Worm (Caenorhabditis elegans) whole organism, mixed stage, embryonic: ENCODE data around the gene wht-8.
"Not testable (repeated sequence)": the region's sequence is repeated elsewhere in the genome, so short reads cannot be mapped to it uniquely, and the experiment has no call there.

Experiments
- M03D4.4 ChIP-seq: sonication (generic microtip); optimal IDR thresholded peaks from 2 replicates; lab custom pipeline; 2017; ENCODE audit warnings: mild to moderate bottlenecking, missing genetic modification characterization, missing compliant biosample characterization
- bed-3 ChIP-seq: fragments of 200-800 bp; sonication (Bioruptor generic); optimal IDR thresholded peaks from 3 replicates; lab custom pipeline; 2018; ENCODE audit warnings: mild to moderate bottlenecking, missing genetic modification characterization, moderate library complexity, missing compliant biosample characterization
- blmp-1 ChIP-seq: fragments of 150-350 bp; optimal IDR thresholded peaks from 2 replicates; lab custom pipeline; 2014; ENCODE audit warnings: missing biosample characterization, missing genetic modification characterization
- ceh-39 ChIP-seq: fragments of 150-350 bp; optimal IDR thresholded peaks from 2 replicates; lab custom pipeline; 2014; ENCODE audit warnings: missing biosample characterization, missing genetic modification characterization
- ceh-43 ChIP-seq: fragments of 200-800 bp; sonication (Bioruptor generic); optimal IDR thresholded peaks from 2 replicates; lab custom pipeline; 2018; ENCODE audit warnings: mild to moderate bottlenecking, missing genetic modification characterization, moderate library complexity, missing compliant biosample characterization
- ceh-83 ChIP-seq: fragments of 200-800 bp; sonication (Bioruptor generic); optimal IDR thresholded peaks from 2 replicates; lab custom pipeline; 2018; ENCODE audit warnings: mild to moderate bottlenecking, missing genetic modification characterization, missing compliant biosample characterization
- ces-1 ChIP-seq: fragments of 150-350 bp; optimal IDR thresholded peaks from 2 replicates; lab custom pipeline; 2014; ENCODE audit warnings: missing biosample characterization, missing genetic modification reagents, missing genetic modification characterization
- cnd-1 ChIP-seq: fragments of 200-800 bp; sonication (Bioruptor generic); optimal IDR thresholded peaks from 2 replicates; lab custom pipeline; 2018; ENCODE audit warnings: mild to moderate bottlenecking, missing genetic modification characterization, missing compliant biosample characterization
- drap-1 ChIP-seq: fragments of 200-800 bp; sonication (Bioruptor generic); optimal IDR thresholded peaks from 3 replicates; lab custom pipeline; 2018; ENCODE audit warnings: mild to moderate bottlenecking, missing genetic modification characterization, missing compliant biosample characterization
- elt-1 ChIP-seq: sonication (generic microtip); optimal IDR thresholded peaks from 2 replicates; lab custom pipeline; 2017; ENCODE audit warnings: missing genetic modification characterization, mild to moderate bottlenecking, missing compliant biosample characterization, antibody characterized with exemption, moderate library complexity, borderline replicate concordance; ENCODE audit not compliant: insufficient read depth
- elt-3 ChIP-seq: fragments of 150-350 bp; optimal IDR thresholded peaks from 2 replicates; lab custom pipeline; 2014; ENCODE audit warnings: missing biosample characterization, missing genetic modification characterization
- flh-1 ChIP-seq: fragments of 200-800 bp; sonication (Bioruptor generic); optimal IDR thresholded peaks from 2 replicates; lab custom pipeline; 2018; ENCODE audit warnings: mild to moderate bottlenecking, missing genetic modification characterization, moderate library complexity, missing compliant biosample characterization
- ham-2 ChIP-seq: fragments of 200-800 bp; sonication (Bioruptor generic); optimal IDR thresholded peaks from 2 replicates; lab custom pipeline; 2018; ENCODE audit warnings: mild to moderate bottlenecking, missing genetic modification characterization, missing compliant biosample characterization
- hlh-1 ChIP-seq: fragments of 150-350 bp; optimal IDR thresholded peaks from 2 replicates; lab custom pipeline; 2014; ENCODE audit warnings: missing biosample characterization, missing genetic modification reagents, missing genetic modification characterization
- lin-13 ChIP-seq: fragments of 150-350 bp; optimal IDR thresholded peaks from 2 replicates; lab custom pipeline; 2014; ENCODE audit warnings: missing biosample characterization, missing genetic modification characterization
- lin-32 ChIP-seq: fragments of 200-800 bp; sonication (Bioruptor generic); optimal IDR thresholded peaks from 2 replicates; lab custom pipeline; 2018; ENCODE audit warnings: mild to moderate bottlenecking, missing genetic modification characterization, missing compliant biosample characterization
- lsy-2 ChIP-seq: fragments of 150-350 bp; optimal IDR thresholded peaks from 2 replicates; lab custom pipeline; 2014; ENCODE audit warnings: missing biosample characterization, missing genetic modification characterization
- mep-1 ChIP-seq: fragments of 150-350 bp; optimal IDR thresholded peaks from 2 replicates; lab custom pipeline; 2017; ENCODE audit warnings: missing biosample characterization, missing genetic modification reagents, missing genetic modification characterization, inconsistent platforms
- mls-2 ChIP-seq: sonication (generic microtip); optimal IDR thresholded peaks from 2 replicates; lab custom pipeline; 2016; ENCODE audit warnings: mild to moderate bottlenecking, missing genetic modification characterization, moderate library complexity, missing compliant biosample characterization
- nhr-12 ChIP-seq: fragments of 150-350 bp; optimal IDR thresholded peaks from 2 replicates; lab custom pipeline; 2014; ENCODE audit warnings: missing biosample characterization, missing genetic modification characterization
- nhr-237 ChIP-seq: fragments of 150-350 bp; optimal IDR thresholded peaks from 2 replicates; lab custom pipeline; 2014; ENCODE audit warnings: missing biosample characterization, missing genetic modification characterization
- nhr-28 ChIP-seq: fragments of 150-350 bp; optimal IDR thresholded peaks from 2 replicates; lab custom pipeline; 2014; ENCODE audit warnings: missing biosample characterization, missing genetic modification characterization
- pha-4 ChIP-seq: fragments of 150-350 bp; optimal IDR thresholded peaks from 2 replicates; lab custom pipeline; 2018; ENCODE audit warnings: missing biosample characterization, missing genetic modification reagents, missing genetic modification characterization
- sem-2 ChIP-seq: fragments of 200-800 bp; sonication (Bioruptor generic); optimal IDR thresholded peaks from 2 replicates; lab custom pipeline; 2018; ENCODE audit warnings: mild to moderate bottlenecking, missing genetic modification characterization, missing compliant biosample characterization
- snpc-4 ChIP-seq: fragments of 150-350 bp; optimal IDR thresholded peaks from 2 replicates; lab custom pipeline; 2014; ENCODE audit warnings: missing biosample characterization, missing genetic modification characterization
- sptf-1 ChIP-seq: sonication (generic microtip); optimal IDR thresholded peaks from 2 replicates; lab custom pipeline; 2017; ENCODE audit warnings: mild to moderate bottlenecking, missing genetic modification characterization, moderate library complexity, missing compliant biosample characterization
- tbx-8 ChIP-seq: fragments of 200-800 bp; sonication (Bioruptor generic); optimal IDR thresholded peaks from 2 replicates; lab custom pipeline; 2018; ENCODE audit warnings: mild to moderate bottlenecking, missing genetic modification characterization, moderate library complexity, missing compliant biosample characterization
- unc-120 ChIP-seq: sonication (generic microtip); optimal IDR thresholded peaks from 2 replicates; lab custom pipeline; 2017; ENCODE audit warnings: missing genetic modification characterization, missing compliant biosample characterization; ENCODE audit not compliant: poor library complexity, severe bottlenecking
- unc-39 ChIP-seq: fragments of 150-350 bp; optimal IDR thresholded peaks from 2 replicates; lab custom pipeline; 2014; ENCODE audit warnings: missing biosample characterization, missing genetic modification characterization
- unc-62 ChIP-seq: fragments of 150-350 bp; optimal IDR thresholded peaks from 2 replicates; lab custom pipeline; 2014; ENCODE audit warnings: missing biosample characterization, missing genetic modification reagents, missing genetic modification characterization
- zip-8 ChIP-seq: fragments of 150-350 bp; optimal IDR thresholded peaks from 2 replicates; lab custom pipeline; 2014; ENCODE audit warnings: missing biosample characterization, missing genetic modification characterization
- ztf-11 ChIP-seq: fragments of 150-350 bp; optimal IDR thresholded peaks from 2 replicates; lab custom pipeline; 2014; ENCODE audit warnings: missing biosample characterization, missing genetic modification characterization

Gene wht-8

ce11 chrIII:11208371-11208770, 10.2 kb upstream of the wht-8 start:
- no peak for TF ChIP-seq unc-39 (tag; lab: Kevin White, UChicago)
- no peak for TF ChIP-seq tbx-8 (GFP tag; lab: Kevin White, UChicago)
- no peak for TF ChIP-seq mls-2 (tag; lab: Kevin White, UChicago)
- no peak for TF ChIP-seq M03D4.4
- no peak for TF ChIP-seq lsy-2 (tag; lab: Kevin White, UChicago)
- TF ChIP-seq elt-3: no peak
- TF ChIP-seq sptf-1 (tag; lab: Kevin White, UChicago): no peak
- TF ChIP-seq hlh-1: no peak
- no peak for TF ChIP-seq unc-62 (GFP tag; lab: Kevin White, UChicago)
- no peak for TF ChIP-seq unc-120 (tag; lab: Kevin White, UChicago)
- TF ChIP-seq mep-1 (tag; lab: Kevin White, UChicago): no peak
- TF ChIP-seq ceh-39: no peak
- TF ChIP-seq flh-1 (GFP tag; lab: Kevin White, UChicago): no peak
- TF ChIP-seq ceh-43: no peak
- TF ChIP-seq ham-2: no peak
- no peak for TF ChIP-seq snpc-4 (tag; lab: Kevin White, UChicago)
- no peak for TF ChIP-seq ztf-11 (tag; lab: Kevin White, UChicago)
- TF ChIP-seq zip-8: no peak
- no peak for TF ChIP-seq nhr-12 (tag; lab: Kevin White, UChicago)
- TF ChIP-seq ces-1 (GFP tag; lab: Kevin White, UChicago): no peak
- TF ChIP-seq, all 35 proteins: peak for 0

- TF ChIP-seq ceh-39 (peak; percentile 11), ces-1 (GFP tag; lab: Kevin White, UChicago) (peak; percentile 50), ham-2 (no peak)
These were observed 3.1 kb downstream of the wht-8 start for ce11 chrIII:11221583-11222191.

- TF ChIP-seq drap-1, pha-4, lin-32: not testable (repeated sequence)
These were observed 5.4 kb downstream of the wht-8 start, which contains the start of gene Y47D3A.13 for ce11 chrIII:11224006-11224405. Gene Y47D3A.13, minus strand, starts transcription at chrIII:11224106.

ce11 chrIII:11227025-11227424, 8.4 kb downstream of the wht-8 start, which contains the start of gene tbx-37:
Gene tbx-37, minus strand, starts transcription at chrIII:11227125.
- TF ChIP-seq lin-32: no peak

ce11 chrIII:11230581-11230980, 12.0 kb downstream of the wht-8 start:
- TF ChIP-seq ceh-39 (no peak), ham-2 (no peak), mls-2 (tag; lab: Kevin White, UChicago) (no peak), ceh-43 (no peak), hlh-1 (no peak), blmp-1 (tag; lab: Kevin White, UChicago) (no peak), lin-13 (tag; lab: Kevin White, UChicago) (no peak), nhr-28 (tag; lab: Kevin White, UChicago) (no peak), cnd-1 (no peak), bed-3 (GFP tag; lab: Kevin White, UChicago) (no peak), elt-1 (tag; lab: Kevin White, UChicago) (no peak), sem-2 (GFP tag; lab: Kevin White, UChicago) (no peak)

- no peak for TF ChIP-seq unc-120 (tag; lab: Kevin White, UChicago)
- TF ChIP-seq tbx-8 (GFP tag; lab: Kevin White, UChicago): no peak
- no peak for TF ChIP-seq ham-2
- TF ChIP-seq mep-1 (tag; lab: Kevin White, UChicago): no peak
- no peak for TF ChIP-seq ceh-83 (GFP tag; lab: Kevin White, UChicago)
- TF ChIP-seq ceh-43: no peak
- TF ChIP-seq sptf-1 (tag; lab: Kevin White, UChicago): no peak
- TF ChIP-seq bed-3 (GFP tag; lab: Kevin White, UChicago): no peak
- no peak for TF ChIP-seq blmp-1 (tag; lab: Kevin White, UChicago)
- no peak for TF ChIP-seq pha-4
- no peak for TF ChIP-seq nhr-28 (tag; lab: Kevin White, UChicago)
- no peak for TF ChIP-seq sem-2 (GFP tag; lab: Kevin White, UChicago)
- no peak for TF ChIP-seq nhr-237 (tag; lab: Kevin White, UChicago)
- TF ChIP-seq M03D4.4: no peak
- no peak for TF ChIP-seq lin-32
- TF ChIP-seq flh-1 (GFP tag; lab: Kevin White, UChicago): no peak
- no peak for TF ChIP-seq mls-2 (tag; lab: Kevin White, UChicago)
- no peak for TF ChIP-seq hlh-1
- no peak for TF ChIP-seq ceh-39
- no peak for TF ChIP-seq nhr-12 (tag; lab: Kevin White, UChicago)
These were observed 12.8 kb downstream of the wht-8 start for ce11 chrIII:11231408-11231807.
